Fruit fly (Drosophila melanogaster) whole organism, embryonic: ENCODE measurements around the gene Sap130.

Experiments used
- Abd-B ChIP-seq: fragments of 200-800 bp; sonication (Bioruptor generic); optimal IDR thresholded peaks from 2 replicates; lab custom pipeline; 2018; ENCODE audit warnings: missing biosample characterization, mild to moderate bottlenecking, missing genetic modification characterization, moderate library complexity
- B-H2 ChIP-seq: fragments of 200-800 bp; sonication (Bioruptor generic); optimal IDR thresholded peaks from 2 replicates; lab custom pipeline; 2018; ENCODE audit warnings: missing biosample characterization, mild to moderate bottlenecking, missing genetic modification characterization
- BEAF-32 ChIP-seq: fragments of 200-800 bp; sonication (Bioruptor generic); optimal IDR thresholded peaks from 3 replicates; lab custom pipeline; 2017; ENCODE audit warnings: missing biosample characterization, missing genetic modification characterization, mild to moderate bottlenecking, moderate library complexity, missing genetic modification reagents
- BtbVII ChIP-seq: fragments of 200-800 bp; sonication (Bioruptor generic); optimal IDR thresholded peaks from 3 replicates; lab custom pipeline; 2017; ENCODE audit warnings: missing biosample characterization, mild to moderate bottlenecking, missing genetic modification characterization
- CG10565 ChIP-seq: fragments of 200-800 bp; sonication (Bioruptor generic); optimal IDR thresholded peaks from 3 replicates; lab custom pipeline; 2016; ENCODE audit warnings: missing biosample characterization, mild to moderate bottlenecking, missing genetic modification characterization
- CG10979 ChIP-seq: fragments of 200-800 bp; sonication (Bioruptor generic); optimal IDR thresholded peaks from 2 replicates; lab custom pipeline; 2018; ENCODE audit warnings: missing biosample characterization, mild to moderate bottlenecking, missing genetic modification characterization, moderate library complexity
- CG11398 ChIP-seq: fragments of 200-800 bp; sonication (Bioruptor generic); optimal IDR thresholded peaks from 2 replicates; lab custom pipeline; 2016; ENCODE audit warnings: missing biosample characterization, missing genetic modification characterization
- CG11696 ChIP-seq: fragments of 200-800 bp; sonication (Bioruptor generic); IDR thresholded peaks from 2 replicates; pipeline ENCODE4 v1.3.6; 2022; ENCODE audit warnings: missing biosample characterization, missing genetic modification characterization
- CG13424 ChIP-seq: fragments of 200-800 bp; sonication (Bioruptor generic); optimal IDR thresholded peaks from 2 replicates; lab custom pipeline; 2019; ENCODE audit warnings: missing biosample characterization, mild to moderate bottlenecking, missing genetic modification characterization, moderate library complexity
- CG17385 ChIP-seq: fragments of 200-800 bp; sonication (Bioruptor generic); optimal IDR thresholded peaks from 3 replicates; lab custom pipeline; 2018; ENCODE audit warnings: missing biosample characterization, mild to moderate bottlenecking, missing genetic modification characterization
- CG17802 ChIP-seq: fragments of 200-800 bp; sonication (Bioruptor generic); optimal IDR thresholded peaks from 2 replicates; lab custom pipeline; 2018; ENCODE audit warnings: missing biosample characterization, mild to moderate bottlenecking, missing genetic modification characterization, moderate library complexity
- CG1792 ChIP-seq: fragments of 200-800 bp; sonication (Bioruptor generic); optimal IDR thresholded peaks from 2 replicates; lab custom pipeline; 2016; ENCODE audit warnings: missing biosample characterization, missing genetic modification characterization
- CG18764 ChIP-seq: fragments of 200-800 bp; sonication (Bioruptor generic); optimal IDR thresholded peaks from 3 replicates; lab custom pipeline; 2016; ENCODE audit warnings: missing biosample characterization, missing genetic modification characterization
- CG2129 ChIP-seq: fragments of 200-800 bp; sonication (Bioruptor generic); IDR thresholded peaks from 2 replicates; pipeline ENCODE4 v1.3.6; 2022; ENCODE audit warnings: missing biosample characterization, missing genetic modification characterization; ENCODE audit not compliant: partially characterized antibody
- CG2889 ChIP-seq: fragments of 200-800 bp; sonication (Bioruptor generic); IDR thresholded peaks from 3 replicates; pipeline ENCODE4 v1.3.6; 2022; ENCODE audit warnings: missing biosample characterization, missing genetic modification characterization
- CG3163 ChIP-seq: fragments of 200-800 bp; sonication (Bioruptor generic); optimal IDR thresholded peaks from 3 replicates; lab custom pipeline; 2016; ENCODE audit warnings: missing biosample characterization, missing genetic modification characterization
- CG34376 ChIP-seq: fragments of 200-800 bp; sonication (Bioruptor generic); optimal IDR thresholded peaks from 2 replicates; lab custom pipeline; 2018; ENCODE audit warnings: missing biosample characterization, mild to moderate bottlenecking, missing genetic modification characterization
- CG3838 ChIP-seq: fragments of 200-800 bp; sonication (Bioruptor generic); optimal IDR thresholded peaks from 3 replicates; lab custom pipeline; 2016; ENCODE audit warnings: missing biosample characterization, missing genetic modification characterization
- CG3847 ChIP-seq: fragments of 200-800 bp; sonication (Bioruptor generic); IDR thresholded peaks from 2 replicates; pipeline ENCODE4 v1.3.6; 2022; ENCODE audit warnings: missing biosample characterization, missing genetic modification characterization
- CG3995 ChIP-seq: fragments of 200-800 bp; sonication (Bioruptor generic); optimal IDR thresholded peaks from 3 replicates; lab custom pipeline; 2016; ENCODE audit warnings: missing biosample characterization, missing genetic modification characterization
- CG7928 ChIP-seq: fragments of 200-800 bp; sonication (Bioruptor generic); optimal IDR thresholded peaks from 2 replicates; lab custom pipeline; 2017; ENCODE audit warnings: missing biosample characterization, mild to moderate bottlenecking, missing genetic modification characterization
- Dbx ChIP-seq: fragments of 200-800 bp; sonication (Bioruptor generic); IDR thresholded peaks from 3 replicates; pipeline ENCODE4 v1.3.6; 2022; ENCODE audit warnings: missing biosample characterization, missing genetic modification characterization
- Dll ChIP-seq: fragments of 200-800 bp; sonication (Bioruptor generic); IDR thresholded peaks from 4 replicates; pipeline ENCODE4 v1.3.6; 2022; ENCODE audit warnings: missing biosample characterization, missing genetic modification characterization; ENCODE audit not compliant: partially characterized antibody
- Doc2 ChIP-seq: fragments of 200-800 bp; sonication (Bioruptor generic); IDR thresholded peaks from 2 replicates; pipeline ENCODE4 v1.3.6; 2022; ENCODE audit warnings: missing biosample characterization, missing genetic modification characterization
- Max ChIP-seq: fragments of 200-800 bp; sonication (Bioruptor generic); optimal IDR thresholded peaks from 2 replicates; lab custom pipeline; 2016; ENCODE audit warnings: missing biosample characterization, mild to moderate bottlenecking, missing genetic modification characterization
- Med ChIP-seq: fragments of 200-800 bp; sonication (Bioruptor generic); peaks from one replicate; lab custom pipeline; 2016; ENCODE audit warnings: missing biosample characterization, missing genetic modification characterization, mild to moderate bottlenecking, inconsistent platforms, moderate library complexity
- Mes4 ChIP-seq: fragments of 200-800 bp; sonication (Bioruptor generic); optimal IDR thresholded peaks from 2 replicates; lab custom pipeline; 2016; ENCODE audit warnings: missing biosample characterization, missing genetic modification characterization
- Pdp1 ChIP-seq, 2 experiments: fragments of 200-800 bp; sonication (Bioruptor generic); optimal IDR thresholded peaks; 3 replicates each; lab custom pipeline; 2016; ENCODE audit warnings: missing biosample characterization in 2 of 2, missing genetic modification characterization in 2 of 2, mild to moderate bottlenecking in 1 of 2, moderate library complexity in 1 of 2
- Ptx1 ChIP-seq: fragments of 200-800 bp; sonication (Bioruptor generic); IDR thresholded peaks from 2 replicates; pipeline ENCODE4 v1.3.6; 2022; ENCODE audit warnings: missing biosample characterization, missing genetic modification characterization
- TFAM ChIP-seq: fragments of 200-800 bp; sonication (Bioruptor generic); optimal IDR thresholded peaks from 2 replicates; lab custom pipeline; 2017; ENCODE audit warnings: missing biosample characterization, missing genetic modification characterization, inconsistent platforms
- ac ChIP-seq: fragments of 200-800 bp; sonication (Bioruptor generic); optimal IDR thresholded peaks from 3 replicates; lab custom pipeline; 2017; ENCODE audit warnings: missing biosample characterization, mild to moderate bottlenecking, missing genetic modification characterization
- cato ChIP-seq: fragments of 200-800 bp; sonication (Bioruptor generic); optimal IDR thresholded peaks from 2 replicates; lab custom pipeline; 2016; ENCODE audit warnings: missing biosample characterization, missing genetic modification characterization, borderline replicate concordance
- chif ChIP-seq, 2 experiments: fragments of 200-800 bp; sonication (Bioruptor generic); optimal IDR thresholded peaks; 3 replicates each; lab custom pipeline; 2016; ENCODE audit warnings: missing biosample characterization in 2 of 2, missing genetic modification characterization in 2 of 2
- crc ChIP-seq: fragments of 200-800 bp; sonication (Bioruptor generic); optimal IDR thresholded peaks from 2 replicates; lab custom pipeline; 2016; ENCODE audit warnings: missing biosample characterization, missing genetic modification characterization
- exex ChIP-seq: fragments of 200-800 bp; sonication (Bioruptor generic); optimal IDR thresholded peaks from 4 replicates; lab custom pipeline; 2018; ENCODE audit warnings: missing biosample characterization, mild to moderate bottlenecking, missing genetic modification characterization, moderate library complexity
- grn ChIP-seq: fragments of 200-800 bp; sonication (Bioruptor generic); optimal IDR thresholded peaks from 3 replicates; lab custom pipeline; 2017; ENCODE audit warnings: missing biosample characterization, missing genetic modification characterization
- kah ChIP-seq: fragments of 200-800 bp; sonication (Bioruptor generic); optimal IDR thresholded peaks from 2 replicates; lab custom pipeline; 2018; ENCODE audit warnings: missing biosample characterization, mild to moderate bottlenecking, missing genetic modification characterization
- lilli ChIP-seq: fragments of 200-800 bp; sonication (Bioruptor generic); optimal IDR thresholded peaks from 3 replicates; lab custom pipeline; 2016; ENCODE audit warnings: missing biosample characterization, missing genetic modification characterization
- mirr ChIP-seq: fragments of 200-800 bp; sonication (Bioruptor generic); optimal IDR thresholded peaks from 3 replicates; lab custom pipeline; 2018; ENCODE audit warnings: missing biosample characterization, mild to moderate bottlenecking, missing genetic modification characterization
- mld ChIP-seq: fragments of 200-800 bp; sonication (Bioruptor generic); IDR thresholded peaks from 3 replicates; pipeline ENCODE4 v1.3.6; 2022; ENCODE audit warnings: missing biosample characterization, missing genetic modification characterization; ENCODE audit not compliant: partially characterized antibody
- nerfin-1 ChIP-seq: fragments of 200-800 bp; sonication (Bioruptor generic); optimal IDR thresholded peaks from 3 replicates; lab custom pipeline; 2019; ENCODE audit warnings: missing biosample characterization, mild to moderate bottlenecking, missing genetic modification characterization, moderate library complexity
- sd ChIP-seq: fragments of 200-800 bp; sonication (Bioruptor generic); optimal IDR thresholded peaks from 3 replicates; lab custom pipeline; 2018; ENCODE audit warnings: missing biosample characterization, mild to moderate bottlenecking, missing genetic modification characterization, moderate library complexity
- sens ChIP-seq: fragments of 200-800 bp; sonication (Bioruptor generic); peaks from one replicate; lab custom pipeline; 2016; ENCODE audit warnings: missing biosample characterization, missing genetic modification characterization
- slbo ChIP-seq: fragments of 200-800 bp; sonication (Bioruptor generic); IDR thresholded peaks from 2 replicates; pipeline ENCODE4 v1.3.6; 2022; ENCODE audit warnings: missing biosample characterization, missing genetic modification characterization
- sug ChIP-seq: fragments of 200-800 bp; optimal IDR thresholded peaks from 2 replicates; lab custom pipeline; 2019; ENCODE audit warnings: missing biosample characterization, mild to moderate bottlenecking, missing genetic modification characterization, moderate library complexity
- wek ChIP-seq: fragments of 200-800 bp; sonication (Bioruptor generic); optimal IDR thresholded peaks from 3 replicates; lab custom pipeline; 2018; ENCODE audit warnings: missing biosample characterization, mild to moderate bottlenecking, missing genetic modification characterization, moderate library complexity
- zen ChIP-seq: fragments of 200-800 bp; sonication (Bioruptor generic); optimal IDR thresholded peaks from 3 replicates; lab custom pipeline; 2018; ENCODE audit warnings: missing biosample characterization, mild to moderate bottlenecking, missing genetic modification characterization, moderate library complexity

Gene Sap130

DNA sequence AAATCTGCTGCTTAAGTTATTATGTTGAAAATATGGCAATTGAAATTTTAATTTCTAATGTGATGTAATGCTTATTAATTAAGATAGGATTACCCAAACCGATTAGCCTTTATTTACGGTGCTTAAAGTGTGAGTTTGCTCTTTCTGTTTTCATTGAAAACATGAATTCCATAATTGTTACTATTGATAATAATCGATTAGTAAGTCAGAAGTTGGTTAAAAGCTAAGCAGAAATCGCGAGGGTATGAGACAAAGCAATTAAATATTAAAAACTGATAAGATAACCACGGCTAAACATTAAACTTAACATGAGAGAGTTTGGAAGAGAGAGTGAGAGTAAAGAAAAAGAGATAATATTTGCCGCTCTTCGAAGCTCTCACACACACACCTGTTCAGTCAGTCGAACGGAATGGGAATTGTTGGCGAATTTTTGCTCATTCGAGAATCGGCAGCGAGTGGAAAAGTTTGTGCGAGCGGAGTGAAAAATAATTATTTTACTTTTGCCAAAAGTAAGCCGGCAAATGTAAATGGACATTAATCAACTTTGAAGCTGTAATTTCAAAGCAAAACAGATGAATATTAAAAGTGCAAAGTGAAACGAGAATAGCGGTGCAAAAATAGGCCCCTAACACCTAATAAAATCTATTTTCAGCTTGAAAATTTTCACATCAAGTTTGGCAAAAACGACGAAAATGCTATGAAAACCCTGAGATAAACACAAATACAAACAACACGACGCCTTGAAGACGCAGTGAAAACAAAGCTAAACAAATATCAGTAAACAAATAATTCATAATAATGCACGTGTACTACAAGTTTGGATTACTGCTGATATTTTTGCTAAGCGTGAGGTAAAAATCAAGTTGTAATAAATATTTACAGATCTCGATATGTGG, 14.7 kb upstream of the Sap130 start (continued):
- TF ChIP-seq CG10979 (tag; lab: Kevin White, UChicago) (no peak), BtbVII (no peak), mirr (GFP tag; lab: Kevin White, UChicago) (peak; percentile 49), BEAF-32 (no peak), CG11696 (0 out of 2 replicates have a peak, but pooled peaks have one; percentile 6), CG17385 (GFP tag; lab: Kevin White, UChicago) (no peak), CG10565 (no peak), CG3838 (GFP tag; lab: Kevin White, UChicago) (no peak), kah (GFP tag; lab: Kevin White, UChicago) (no peak), zen (tag; lab: Kevin White, UChicago) (no peak), CG3847 (GFP tag; lab: Robert Waterston, UW) (no peak), Pdp1 (GFP tag; optimal IDR thresholded peaks at IDR 0.05; lab: Kevin White, UChicago) (peak in 1 of 2 experiments; percentile 48), CG3163 (GFP tag; lab: Kevin White, UChicago) (peak; percentile 78), CG2129 (GFP tag; lab: Robert Waterston, UW) (no peak), CG7928 (GFP tag; lab: Kevin White, UChicago) (no peak), crc (GFP tag; lab: Kevin White, UChicago) (no peak), mld (GFP tag; lab: Robert Waterston, UW) (no peak)

DNA sequence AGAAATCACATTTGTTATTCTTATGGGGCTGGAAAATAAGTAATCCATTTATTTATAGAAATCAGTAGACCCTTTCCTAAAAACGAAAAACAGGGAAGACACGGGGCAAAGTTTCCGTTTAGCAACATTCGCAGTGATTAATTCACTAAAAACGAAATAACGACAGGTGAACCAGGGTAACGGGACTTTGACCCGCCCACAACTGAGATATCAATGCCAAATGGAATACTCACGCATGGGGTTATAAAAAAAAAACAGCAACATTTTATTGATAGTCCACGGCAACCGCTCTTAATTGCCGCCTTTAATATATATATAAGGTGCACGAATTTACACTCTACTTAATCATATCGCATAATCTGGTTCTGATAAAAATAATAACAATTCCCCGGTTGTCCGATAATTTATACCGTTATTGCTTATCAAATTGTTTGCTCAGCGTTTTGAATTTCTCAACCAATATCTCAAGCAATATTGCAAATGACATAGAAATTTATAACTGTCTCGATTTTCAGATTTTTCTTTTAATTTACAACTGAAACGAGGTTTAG, 13.9 kb upstream of the Sap130 start:
- TF ChIP-seq kah (GFP tag; lab: Kevin White, UChicago) = no peak
- no peak for TF ChIP-seq cato (GFP tag; lab: Kevin White, UChicago)
- TF ChIP-seq grn (GFP tag; lab: Kevin White, UChicago) = peak; percentile 56
- peak; percentile 43 for TF ChIP-seq sug (tag; lab: Kevin White, UChicago)
- no peak for TF ChIP-seq nerfin-1
- peak; percentile 2 for TF ChIP-seq B-H2 (GFP tag; lab: Kevin White, UChicago)
- TF ChIP-seq sens (GFP tag; lab: Kevin White, UChicago) = peak; percentile 16
- TF ChIP-seq Dll (GFP tag; lab: Robert Waterston, UW) = no peak
- no peak for TF ChIP-seq CG13424
- TF ChIP-seq ac (GFP tag; lab: Kevin White, UChicago) = no peak
- TF ChIP-seq Doc2 (GFP tag; lab: Robert Waterston, UW) = no peak
- no peak for TF ChIP-seq CG17802 (tag; lab: Kevin White, UChicago)
- TF ChIP-seq CG3995 = peak; percentile 73
- TF ChIP-seq wek (GFP tag; lab: Kevin White, UChicago) = no peak
- TF ChIP-seq mirr (GFP tag; lab: Kevin White, UChicago) = peak; percentile 73
- TF ChIP-seq lilli (GFP tag; lab: Kevin White, UChicago) = no peak
- TF ChIP-seq Med = peak; percentile 68
- TF ChIP-seq CG1792 (GFP tag; lab: Kevin White, UChicago) = no peak
- no peak for TF ChIP-seq TFAM (GFP tag; lab: Kevin White, UChicago)
- peak; percentile 90 for TF ChIP-seq CG34376 (GFP tag; lab: Kevin White, UChicago)
- TF ChIP-seq CG2889 (GFP tag; lab: Robert Waterston, UW) = no peak
- no peak for TF ChIP-seq Mes4 (GFP tag; lab: Kevin White, UChicago)
- peak; percentile 94 for TF ChIP-seq exex (tag; lab: Kevin White, UChicago)
- TF ChIP-seq Max (GFP tag; lab: Kevin White, UChicago) = no peak
- peak; percentile 34 for TF ChIP-seq sd
- TF ChIP-seq Ptx1 (GFP tag; lab: Robert Waterston, UW) = no peak
- TF ChIP-seq CG18764 (GFP tag; lab: Kevin White, UChicago) = no peak
- no peak for TF ChIP-seq slbo (GFP tag; lab: Robert Waterston, UW)
- TF ChIP-seq chif (GFP tag; optimal IDR thresholded peaks at IDR 0.05; lab: Kevin White, UChicago) = no peak
- TF ChIP-seq Abd-B (GFP tag; lab: Kevin White, UChicago) = no peak
- no peak for TF ChIP-seq CG11398 (GFP tag; lab: Kevin White, UChicago)
- no peak for TF ChIP-seq Dbx
